Worm (Caenorhabditis elegans) whole organism, mixed stage, embryonic: ENCODE data around the gene ugt-46.

Source experiments
- M03D4.4 ChIP-seq: sonication (generic microtip); optimal IDR thresholded peaks from 2 replicates; lab custom pipeline; 2017; ENCODE audit warnings: mild to moderate bottlenecking, missing genetic modification characterization, missing compliant biosample characterization
- hlh-1 ChIP-seq: fragments of 150-350 bp; optimal IDR thresholded peaks from 2 replicates; lab custom pipeline; 2014; ENCODE audit warnings: missing biosample characterization, missing genetic modification reagents, missing genetic modification characterization
- pha-4 ChIP-seq: fragments of 150-350 bp; optimal IDR thresholded peaks from 2 replicates; lab custom pipeline; 2018; ENCODE audit warnings: missing biosample characterization, missing genetic modification reagents, missing genetic modification characterization
- unc-39 ChIP-seq: fragments of 150-350 bp; optimal IDR thresholded peaks from 2 replicates; lab custom pipeline; 2014; ENCODE audit warnings: missing biosample characterization, missing genetic modification characterization
- unc-62 ChIP-seq: fragments of 150-350 bp; optimal IDR thresholded peaks from 2 replicates; lab custom pipeline; 2014; ENCODE audit warnings: missing biosample characterization, missing genetic modification reagents, missing genetic modification characterization
- ztf-11 ChIP-seq: fragments of 150-350 bp; optimal IDR thresholded peaks from 2 replicates; lab custom pipeline; 2014; ENCODE audit warnings: missing biosample characterization, missing genetic modification characterization

DNA sequence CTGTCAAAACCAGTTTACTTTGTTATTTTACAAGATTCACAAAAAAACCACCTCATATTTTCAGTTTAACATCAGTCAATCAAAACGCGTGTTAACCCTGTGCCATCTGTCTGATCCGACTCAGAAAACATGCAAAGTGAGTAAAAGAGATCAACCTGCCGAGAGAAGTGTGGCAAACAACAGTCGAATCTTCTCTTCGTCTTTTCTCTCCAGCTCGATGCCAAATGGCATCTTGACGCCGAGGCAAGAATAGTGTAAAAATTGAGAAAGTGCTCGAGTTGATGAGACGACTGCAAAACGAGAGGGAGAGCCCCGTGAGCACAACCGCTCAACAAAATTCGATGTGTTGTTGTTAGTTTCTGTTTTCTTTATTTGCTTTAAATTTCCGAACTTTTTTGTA, 37.2 kb downstream of the ugt-46 start, which contains the start of gene B0310.1:
- TF ChIP-seq pha-4 (tag; lab: Kevin White, UChicago) (no peak), ztf-11 (tag; lab: Kevin White, UChicago) (no peak), M03D4.4 (tag; lab: Kevin White, UChicago) (no peak), unc-39 (tag; lab: Kevin White, UChicago) (no peak), unc-62 (GFP tag; lab: Kevin White, UChicago) (peak; percentile 68), hlh-1 (tag; lab: Kevin White, UChicago) (peak; percentile 79)
